Worm (Caenorhabditis elegans): ENCODE data around the gene age-1.
A peak's percentile ranks its signal among the peaks of the same experiment; 100 is the strongest.

- TF ChIP-seq hlh-11 (tag; optimal IDR thresholded peaks at IDR 0.05) (peak; percentile 76), Y5F2A.4 (GFP tag; optimal IDR thresholded peaks at IDR 0.05) (no peak), snpc-4 (tag; optimal IDR thresholded peaks at IDR 0.05) (no peak), nhr-237 (tag; optimal IDR thresholded peaks at IDR 0.05) (no peak), jun-1 (tag; optimal IDR thresholded peaks at IDR 0.05) (no peak), nhr-11 (tag; optimal IDR thresholded peaks at IDR 0.05) (no peak), egl-27 (tag; optimal IDR thresholded peaks at IDR 0.05) (no peak), set-16 (GFP tag; IDR thresholded peaks at IDR 0.05) (no peak), duxl-1 (tag; optimal IDR thresholded peaks at IDR 0.05; ENCODE audit: poor library complexity) (no peak), unc-39 (tag; optimal IDR thresholded peaks at IDR 0.05) (no peak), ama-1 (optimal IDR thresholded peaks at IDR 0.05) (peak; percentile 76), nhr-28 (tag; optimal IDR thresholded peaks at IDR 0.05) (peak; percentile 47), D1046.2 (GFP tag; IDR thresholded peaks at IDR 0.05) (no peak)
Measured at ce11 chrII:11547254-11547687, 20.4 kb upstream of the age-1 start, which contains the start of gene F54D5.7.
